Worm (Caenorhabditis elegans) whole organism, late embryonic: ENCODE measurements around the gene W09D6.1.

Source experiments
- C08G9.2 ChIP-seq: sonication (generic microtip); optimal IDR thresholded peaks from 2 replicates; lab custom pipeline; 2016; ENCODE audit warnings: mild to moderate bottlenecking, missing genetic modification characterization, moderate library complexity, missing compliant biosample characterization
- C38D4.7 ChIP-seq: fragments of 200-800 bp; sonication (Bioruptor generic); optimal IDR thresholded peaks from 2 replicates; lab custom pipeline; 2018; ENCODE audit warnings: mild to moderate bottlenecking, missing genetic modification characterization, moderate library complexity, missing compliant biosample characterization
- F13H6.1 ChIP-seq: sonication (generic microtip); optimal IDR thresholded peaks from 2 replicates; lab custom pipeline; 2016; ENCODE audit warnings: missing genetic modification characterization, missing compliant biosample characterization
- Y22D7AL.16 ChIP-seq: sonication (generic microtip); optimal IDR thresholded peaks from 2 replicates; lab custom pipeline; 2016; ENCODE audit warnings: missing genetic modification characterization, missing compliant biosample characterization
- ceh-18 ChIP-seq: sonication (generic microtip); optimal IDR thresholded peaks from 2 replicates; lab custom pipeline; 2016; ENCODE audit warnings: missing genetic modification characterization, missing compliant biosample characterization
- ceh-19 ChIP-seq: fragments of 200-800 bp; sonication (Bioruptor generic); optimal IDR thresholded peaks from 2 replicates; lab custom pipeline; 2018; ENCODE audit warnings: mild to moderate bottlenecking, missing genetic modification characterization, missing compliant biosample characterization
- ceh-22 ChIP-seq: sonication (generic microtip); optimal IDR thresholded peaks from 2 replicates; lab custom pipeline; 2017; ENCODE audit warnings: missing biosample characterization, missing genetic modification characterization
- ceh-30 ChIP-seq: fragments of 150-350 bp; optimal IDR thresholded peaks from 2 replicates; lab custom pipeline; 2014; ENCODE audit warnings: missing biosample characterization, missing genetic modification characterization
- ceh-31 ChIP-seq: sonication (generic microtip); optimal IDR thresholded peaks from 2 replicates; lab custom pipeline; 2016; ENCODE audit warnings: missing genetic modification characterization, missing compliant biosample characterization
- ceh-34 ChIP-seq: sonication (generic microtip); optimal IDR thresholded peaks from 2 replicates; lab custom pipeline; 2016; ENCODE audit warnings: mild to moderate bottlenecking, missing genetic modification characterization, missing compliant biosample characterization
- ceh-48 ChIP-seq: sonication (generic microtip); optimal IDR thresholded peaks from 2 replicates; lab custom pipeline; 2016; ENCODE audit warnings: missing genetic modification characterization, inconsistent platforms, missing compliant biosample characterization
- che-1 ChIP-seq: sonication (generic microtip); optimal IDR thresholded peaks from 2 replicates; lab custom pipeline; 2016; ENCODE audit warnings: mild to moderate bottlenecking, missing genetic modification characterization, missing compliant biosample characterization
- dve-1 ChIP-seq: sonication (generic microtip); optimal IDR thresholded peaks from 2 replicates; lab custom pipeline; 2017; ENCODE audit warnings: antibody characterized with exemption, mild to moderate bottlenecking, missing genetic modification characterization, missing compliant biosample characterization
- elt-4 ChIP-seq: sonication (generic microtip); optimal IDR thresholded peaks from 2 replicates; lab custom pipeline; 2016; ENCODE audit warnings: missing genetic modification characterization, missing compliant biosample characterization
- ets-4 ChIP-seq: sonication (generic microtip); optimal IDR thresholded peaks from 2 replicates; lab custom pipeline; 2016; ENCODE audit warnings: missing genetic modification characterization, missing compliant biosample characterization
- fax-1 ChIP-seq: sonication (generic microtip); optimal IDR thresholded peaks from 2 replicates; lab custom pipeline; 2016; ENCODE audit warnings: missing genotype, missing genetic modification characterization, missing compliant biosample characterization
- fkh-6 ChIP-seq: sonication (generic microtip); optimal IDR thresholded peaks from 2 replicates; lab custom pipeline; 2016; ENCODE audit warnings: missing genetic modification characterization, missing compliant biosample characterization
- madf-2 ChIP-seq: sonication (generic microtip); optimal IDR thresholded peaks from 2 replicates; lab custom pipeline; 2017; ENCODE audit warnings: missing genetic modification characterization, missing compliant biosample characterization
- nfya-1 ChIP-seq: sonication (generic microtip); optimal IDR thresholded peaks from 2 replicates; lab custom pipeline; 2017; ENCODE audit warnings: missing genetic modification characterization, mild to moderate bottlenecking, missing compliant biosample characterization, antibody characterized with exemption, moderate library complexity
- npax-4 ChIP-seq: sonication (generic microtip); optimal IDR thresholded peaks from 2 replicates; lab custom pipeline; 2016; ENCODE audit warnings: missing genetic modification characterization, missing compliant biosample characterization
- odd-2 ChIP-seq: sonication (generic microtip); optimal IDR thresholded peaks from 2 replicates; lab custom pipeline; 2017; ENCODE audit warnings: antibody characterized with exemption, mild to moderate bottlenecking, missing genetic modification characterization, missing compliant biosample characterization
- pha-2 ChIP-seq: sonication (generic microtip); optimal IDR thresholded peaks from 2 replicates; lab custom pipeline; 2017; ENCODE audit warnings: mild to moderate bottlenecking, missing genetic modification characterization, missing compliant biosample characterization
- pros-1 ChIP-seq: fragments of 150-350 bp; optimal IDR thresholded peaks from 2 replicates; lab custom pipeline; 2014; ENCODE audit warnings: missing biosample characterization, missing genetic modification reagents, missing genetic modification characterization
- ref-2 ChIP-seq: sonication (generic microtip); optimal IDR thresholded peaks from 2 replicates; lab custom pipeline; 2016; ENCODE audit warnings: missing genetic modification characterization, missing compliant biosample characterization
- sdc-2 ChIP-seq: sonication (generic microtip); optimal IDR thresholded peaks from 2 replicates; lab custom pipeline; 2016; ENCODE audit warnings: missing genotype, missing genetic modification characterization, missing compliant biosample characterization
- sox-4 ChIP-seq: sonication (generic microtip); optimal IDR thresholded peaks from 2 replicates; lab custom pipeline; 2017; ENCODE audit warnings: mild to moderate bottlenecking, missing genetic modification characterization, inconsistent platforms, missing compliant biosample characterization
- syd-9 ChIP-seq: sonication (generic microtip); optimal IDR thresholded peaks from 2 replicates; lab custom pipeline; 2016; ENCODE audit warnings: mild to moderate bottlenecking, missing genetic modification characterization, moderate library complexity, missing compliant biosample characterization
- tbx-2 ChIP-seq: sonication (generic microtip); optimal IDR thresholded peaks from 2 replicates; lab custom pipeline; 2016; ENCODE audit warnings: missing genetic modification characterization, missing compliant biosample characterization
- tbx-7 ChIP-seq: sonication (generic microtip); optimal IDR thresholded peaks from 2 replicates; lab custom pipeline; 2016; ENCODE audit warnings: missing genotype, missing genetic modification characterization, missing compliant biosample characterization
- unc-42 ChIP-seq: sonication (generic microtip); optimal IDR thresholded peaks from 2 replicates; lab custom pipeline; 2016; ENCODE audit warnings: missing genotype, missing genetic modification characterization, missing compliant biosample characterization
- unc-55 ChIP-seq: sonication (generic microtip); optimal IDR thresholded peaks from 2 replicates; lab custom pipeline; 2017; ENCODE audit warnings: missing biosample characterization, missing genetic modification reagents, missing genetic modification characterization
- unc-86 ChIP-seq: sonication (generic microtip); optimal IDR thresholded peaks from 2 replicates; lab custom pipeline; 2016; ENCODE audit warnings: missing genetic modification characterization, missing compliant biosample characterization
- zip-5 ChIP-seq: sonication (generic microtip); optimal IDR thresholded peaks from 2 replicates; lab custom pipeline; 2016; ENCODE audit warnings: missing genetic modification characterization, missing compliant biosample characterization
- ztf-16 ChIP-seq: sonication (generic microtip); optimal IDR thresholded peaks from 2 replicates; lab custom pipeline; 2017; ENCODE audit warnings: missing genetic modification characterization, missing compliant biosample characterization

Gene W09D6.1

ce11 chrIII:11101246-11101645 is 32.6 kb downstream of the W09D6.1 start:
- no peak for TF ChIP-seq ceh-31 (tag; lab: Kevin White, UChicago)
- TF ChIP-seq ceh-18 = no peak
- TF ChIP-seq unc-86 (tag; lab: Kevin White, UChicago) = no peak
- TF ChIP-seq fax-1 (tag; lab: Kevin White, UChicago) = no peak
- no peak for TF ChIP-seq che-1

- no peak for TF ChIP-seq ceh-22
- TF ChIP-seq madf-2 = no peak
- no peak for TF ChIP-seq ceh-19
- TF ChIP-seq sdc-2 (tag; lab: Kevin White, UChicago) = no peak
- no peak for TF ChIP-seq pros-1 (tag; lab: Kevin White, UChicago)
- TF ChIP-seq dve-1 (tag; lab: Kevin White, UChicago) = no peak
- TF ChIP-seq unc-55 (GFP tag; lab: Kevin White, UChicago) = no peak
Measured at ce11 chrIII:11107327-11107726, 38.7 kb downstream of the W09D6.1 start.

- TF ChIP-seq ref-2 (tag; lab: Kevin White, UChicago) = peak; percentile 21
- peak; percentile 1 for TF ChIP-seq unc-42 (tag; lab: Kevin White, UChicago)
- TF ChIP-seq pha-2 = peak; percentile 15
- TF ChIP-seq C08G9.2 = peak; percentile 6
- peak; percentile 74 for TF ChIP-seq ceh-31 (tag; lab: Kevin White, UChicago)
- TF ChIP-seq tbx-2 (tag; lab: Kevin White, UChicago) = peak; percentile 5
- peak; percentile 9 for TF ChIP-seq ceh-34 (tag; lab: Kevin White, UChicago)
- peak; percentile 10 for TF ChIP-seq che-1
- TF ChIP-seq unc-86 (tag; lab: Kevin White, UChicago) = peak; percentile 13
- TF ChIP-seq sox-4 (tag; lab: Kevin White, UChicago) = no peak
- TF ChIP-seq tbx-7 (tag; lab: Kevin White, UChicago) = no peak
- TF ChIP-seq ceh-48 (tag; lab: Kevin White, UChicago) = peak; percentile 21
- TF ChIP-seq ztf-16 (tag; lab: Kevin White, UChicago) = peak; percentile 10
- no peak for TF ChIP-seq syd-9 (tag; lab: Kevin White, UChicago)
- TF ChIP-seq nfya-1 (tag; lab: Kevin White, UChicago) = peak; percentile 17
Measured at ce11 chrIII:11110756-11111155, 42.1 kb downstream of the W09D6.1 start.

ce11 chrIII:11112718-11113117 is 44.1 kb downstream of the W09D6.1 start:
- no peak for TF ChIP-seq odd-2 (tag; lab: Kevin White, UChicago)
- TF ChIP-seq ztf-16 (tag; lab: Kevin White, UChicago) = no peak
- TF ChIP-seq ceh-31 (tag; lab: Kevin White, UChicago) = peak; percentile 61
- TF ChIP-seq Y22D7AL.16 = no peak
- peak; percentile 54 for TF ChIP-seq ets-4 (tag; lab: Kevin White, UChicago)
- peak; percentile 42 for TF ChIP-seq tbx-2 (tag; lab: Kevin White, UChicago)
- TF ChIP-seq C08G9.2 = peak; percentile 41
- TF ChIP-seq syd-9 (tag; lab: Kevin White, UChicago) = no peak
- no peak for TF ChIP-seq F13H6.1
- TF ChIP-seq fkh-6 (tag; lab: Kevin White, UChicago) = no peak

- TF ChIP-seq unc-42 (tag; lab: Kevin White, UChicago) (no peak), ceh-30 (tag; lab: Kevin White, UChicago) (no peak), elt-4 (tag; lab: Kevin White, UChicago) (no peak), npax-4 (tag; lab: Kevin White, UChicago) (no peak), ceh-18 (no peak), madf-2 (no peak), C38D4.7 (GFP tag; lab: Kevin White, UChicago) (no peak), unc-86 (tag; lab: Kevin White, UChicago) (no peak), zip-5 (tag; lab: Kevin White, UChicago) (no peak)
- TF ChIP-seq, all 69 proteins: peak for 0
Measured at ce11 chrIII:11113845-11114244, 45.2 kb downstream of the W09D6.1 start.
